Worm (Caenorhabditis elegans) whole organism, L3 larva: ENCODE data around the gene snrp-200.

Experiments
- R02D3.7 ChIP-seq: fragments of 150-350 bp; optimal IDR thresholded peaks from 2 replicates; lab custom pipeline; 2014; ENCODE audit warnings: missing biosample characterization, missing genetic modification characterization
- ama-1 ChIP-seq: fragments of 150-350 bp; optimal IDR thresholded peaks from 2 replicates; lab custom pipeline; 2018
- ceh-82 ChIP-seq: fragments of 150-350 bp; optimal IDR thresholded peaks from 2 replicates; lab custom pipeline; 2014; ENCODE audit warnings: missing biosample characterization, missing genetic modification characterization
- ceh-9 ChIP-seq: sonication (generic microtip); optimal IDR thresholded peaks from 2 replicates; lab custom pipeline; 2018; ENCODE audit warnings: missing biosample characterization, missing genetic modification characterization
- daf-12 ChIP-seq: fragments of 150-350 bp; optimal IDR thresholded peaks from 2 replicates; lab custom pipeline; 2014; ENCODE audit warnings: missing biosample characterization, missing genetic modification reagents, missing genetic modification characterization
- egl-27 ChIP-seq: sonication (generic microtip); optimal IDR thresholded peaks from 4 replicates; lab custom pipeline; 2017; ENCODE audit warnings: missing biosample characterization, missing genetic modification reagents, missing genetic modification characterization
- egl-5 ChIP-seq: fragments of 150-350 bp; optimal IDR thresholded peaks from 2 replicates; lab custom pipeline; 2017; ENCODE audit warnings: missing biosample characterization, missing genetic modification reagents, missing genetic modification characterization, inconsistent platforms
- elt-1 ChIP-seq: fragments of 150-350 bp; optimal IDR thresholded peaks from 2 replicates; lab custom pipeline; 2014; ENCODE audit warnings: missing biosample characterization, missing genetic modification characterization
- elt-2 ChIP-seq: sonication (generic microtip); optimal IDR thresholded peaks from 2 replicates; lab custom pipeline; 2016; ENCODE audit warnings: missing genetic modification reagents, mild to moderate bottlenecking, missing genetic modification characterization, missing compliant biosample characterization
- elt-3 ChIP-seq, 3 experiments: fragments of 150-350 bp in 1 of 3; sonication (generic microtip) in 2 of 3; optimal IDR thresholded peaks; 2 replicates in 2 of 3; 4 replicates in 1 of 3; lab custom pipeline; 2014 to 2017; ENCODE audit warnings: missing biosample characterization in 3 of 3, missing genetic modification characterization in 3 of 3
- eor-1 ChIP-seq, 2 experiments: fragments of 150-350 bp; optimal IDR thresholded peaks; 2 replicates each; lab custom pipeline; 2014 to 2018; ENCODE audit warnings: missing biosample characterization in 2 of 2, missing genetic modification characterization in 2 of 2
- fkh-2 ChIP-seq: fragments of 150-350 bp; optimal IDR thresholded peaks from 2 replicates; lab custom pipeline; 2014; ENCODE audit warnings: missing biosample characterization, missing genetic modification reagents, missing genetic modification characterization
- fos-1 ChIP-seq: fragments of 150-350 bp; optimal IDR thresholded peaks from 2 replicates; lab custom pipeline; 2014; ENCODE audit warnings: missing biosample characterization, missing genetic modification characterization
- hmg-11 ChIP-seq: sonication (generic microtip); optimal IDR thresholded peaks from 2 replicates; lab custom pipeline; 2016; ENCODE audit warnings: missing genetic modification characterization, missing compliant biosample characterization
- jun-1 ChIP-seq: fragments of 150-350 bp; optimal IDR thresholded peaks from 2 replicates; lab custom pipeline; 2014; ENCODE audit warnings: missing biosample characterization, missing genetic modification reagents, missing genetic modification characterization
- lin-15B ChIP-seq: fragments of 150-350 bp; optimal IDR thresholded peaks from 2 replicates; lab custom pipeline; 2014; ENCODE audit warnings: missing biosample characterization, missing genetic modification characterization
- lin-39 ChIP-seq: fragments of 150-350 bp; optimal IDR thresholded peaks from 2 replicates; lab custom pipeline; 2018; ENCODE audit warnings: missing biosample characterization, missing genetic modification reagents, missing genetic modification characterization
- mdl-1 ChIP-seq: fragments of 150-350 bp; optimal IDR thresholded peaks from 2 replicates; lab custom pipeline; 2014; ENCODE audit warnings: missing biosample characterization, missing genetic modification characterization
- mml-1 ChIP-seq: fragments of 150-350 bp; sonication (generic microtip); optimal IDR thresholded peaks from 3 replicates; lab custom pipeline; 2014; ENCODE audit warnings: missing biosample characterization, missing genetic modification characterization
- nfya-1 ChIP-seq: sonication (generic microtip); optimal IDR thresholded peaks from 2 replicates; lab custom pipeline; 2017; ENCODE audit warnings: missing genetic modification characterization, mild to moderate bottlenecking, missing compliant biosample characterization, antibody characterized with exemption, moderate library complexity; ENCODE audit not compliant: insufficient read depth
- nhr-23 ChIP-seq: fragments of 150-350 bp; optimal IDR thresholded peaks from 2 replicates; lab custom pipeline; 2014; ENCODE audit warnings: missing biosample characterization, missing genetic modification reagents, missing genetic modification characterization
- nhr-237 ChIP-seq: fragments of 150-350 bp; optimal IDR thresholded peaks from 2 replicates; lab custom pipeline; 2014; ENCODE audit warnings: missing biosample characterization, missing genetic modification characterization
- nhr-25 ChIP-seq: sonication (generic microtip); optimal IDR thresholded peaks from 2 replicates; lab custom pipeline; 2017; ENCODE audit warnings: missing biosample characterization, missing genetic modification characterization
- nhr-28 ChIP-seq: fragments of 150-350 bp; optimal IDR thresholded peaks from 2 replicates; lab custom pipeline; 2014; ENCODE audit warnings: missing biosample characterization, missing genetic modification characterization
- nhr-43 ChIP-seq: sonication (generic microtip); optimal IDR thresholded peaks from 2 replicates; lab custom pipeline; 2016; ENCODE audit warnings: mild to moderate bottlenecking, missing genetic modification characterization, missing compliant biosample characterization; ENCODE audit not compliant: poor library complexity, severe bottlenecking
- nhr-67 ChIP-seq: fragments of 150-350 bp; optimal IDR thresholded peaks from 2 replicates; lab custom pipeline; 2014; ENCODE audit warnings: missing biosample characterization, missing genetic modification characterization
- nhr-76 ChIP-seq: fragments of 150-350 bp; sonication (generic microtip); optimal IDR thresholded peaks from 5 replicates; lab custom pipeline; 2014; ENCODE audit warnings: missing biosample characterization, missing genetic modification characterization
- nhr-77 ChIP-seq: fragments of 150-350 bp; optimal IDR thresholded peaks from 2 replicates; lab custom pipeline; 2014; ENCODE audit warnings: missing biosample characterization, missing genetic modification characterization
- pha-4 ChIP-seq: fragments of 150-350 bp; optimal IDR thresholded peaks from 2 replicates; lab custom pipeline; 2014; ENCODE audit warnings: missing biosample characterization, missing genetic modification reagents, missing genetic modification characterization
- pqm-1 ChIP-seq: fragments of 150-350 bp; optimal IDR thresholded peaks from 2 replicates; lab custom pipeline; 2017; ENCODE audit warnings: missing biosample characterization, missing genetic modification characterization, inconsistent platforms
- sea-2 ChIP-seq: fragments of 150-350 bp; sonication (generic microtip); optimal IDR thresholded peaks from 4 replicates; lab custom pipeline; 2014; ENCODE audit warnings: missing biosample characterization, missing genetic modification reagents, missing genetic modification characterization
- snpc-4 ChIP-seq: fragments of 150-350 bp; optimal IDR thresholded peaks from 2 replicates; lab custom pipeline; 2014; ENCODE audit warnings: missing biosample characterization, missing genetic modification characterization
- tbx-2 ChIP-seq: sonication (generic microtip); optimal IDR thresholded peaks from 2 replicates; lab custom pipeline; 2016; ENCODE audit warnings: mild to moderate bottlenecking, missing genetic modification characterization, missing compliant biosample characterization
- unc-62 ChIP-seq: fragments of 150-350 bp; sonication (generic microtip); optimal IDR thresholded peaks from 4 replicates; lab custom pipeline; 2014; ENCODE audit warnings: missing biosample characterization, missing genetic modification reagents, missing genetic modification characterization
- zag-1 ChIP-seq: fragments of 150-350 bp; optimal IDR thresholded peaks from 2 replicates; lab custom pipeline; 2014; ENCODE audit warnings: missing biosample characterization, missing genetic modification characterization
- ztf-11 ChIP-seq: fragments of 150-350 bp; optimal IDR thresholded peaks from 2 replicates; lab custom pipeline; 2014; ENCODE audit warnings: missing biosample characterization, missing genetic modification characterization
- ztf-4 ChIP-seq: fragments of 150-350 bp; optimal IDR thresholded peaks from 2 replicates; lab custom pipeline; 2014; ENCODE audit warnings: missing biosample characterization, missing genetic modification characterization

snrp-200 gene

ce11 chrII:12736579-12736978 is at the start of gene snrp-200:
snrp-200 (minus strand) TSS chrII:12736910.
- TF ChIP-seq elt-3 (tag; optimal IDR thresholded peaks at IDR 0.05; lab: Kevin White, UChicago) (no peak), daf-12 (tag; lab: Kevin White, UChicago) (no peak), hmg-11 (tag; lab: Kevin White, UChicago) (no peak), egl-27 (tag; lab: Kevin White, UChicago) (no peak), nhr-237 (no peak), mdl-1 (tag; lab: Kevin White, UChicago) (no peak), nhr-28 (tag; lab: Kevin White, UChicago) (no peak), pqm-1 (no peak), elt-1 (tag; lab: Kevin White, UChicago) (no peak), ceh-9 (no peak), fos-1 (tag; lab: Kevin White, UChicago) (no peak), R02D3.7 (tag; lab: Kevin White, UChicago) (no peak), nhr-76 (tag; lab: Kevin White, UChicago) (no peak), ztf-4 (tag; lab: Kevin White, UChicago) (no peak), nhr-77 (tag; lab: Kevin White, UChicago) (no peak), egl-5 (tag; lab: Kevin White, UChicago) (no peak), jun-1 (no peak), mml-1 (tag; lab: Kevin White, UChicago) (no peak)
- TF ChIP-seq, all 47 proteins: peak for 0

- no peak for TF ChIP-seq hmg-11 (tag; lab: Kevin White, UChicago)
- peak; percentile 31 for TF ChIP-seq pha-4
- TF ChIP-seq eor-1 (tag; optimal IDR thresholded peaks at IDR 0.05; lab: Kevin White, UChicago), result no peak
Measured at ce11 chrII:12785391-12785790, 48.7 kb upstream of the snrp-200 start, which contains the start of gene Y46G5A.15. Y46G5A.15 (minus strand) TSS chrII:12785416.

- TF ChIP-seq lin-15B (tag; lab: Kevin White, UChicago) (peak; percentile 53), lin-39 (tag; lab: Kevin White, UChicago) (peak; percentile 75), elt-2 (tag; lab: Kevin White, UChicago) (peak; percentile 21), nhr-25 (tag; lab: Kevin White, UChicago) (peak; percentile 39), tbx-2 (tag; lab: Kevin White, UChicago) (peak; percentile 8), nfya-1 (tag; lab: Kevin White, UChicago) (peak; percentile 50), snpc-4 (tag; lab: Kevin White, UChicago) (peak; percentile 97)
Measured at ce11 chrII:12778374-12778773, 41.7 kb upstream of the snrp-200 start.

- TF ChIP-seq mml-1 (tag; lab: Kevin White, UChicago) (no peak), ceh-82 (tag; lab: Kevin White, UChicago) (no peak), nhr-67 (no peak), nhr-23 (tag; lab: Kevin White, UChicago) (no peak), ztf-11 (tag; lab: Kevin White, UChicago) (no peak), snpc-4 (tag; lab: Kevin White, UChicago) (no peak), mdl-1 (tag; lab: Kevin White, UChicago) (no peak), ztf-4 (tag; lab: Kevin White, UChicago) (no peak), zag-1 (tag; lab: Kevin White, UChicago) (no peak), unc-62 (GFP tag; lab: Kevin White, UChicago) (no peak), pqm-1 (no peak), hmg-11 (tag; lab: Kevin White, UChicago) (no peak), nhr-43 (tag; lab: Kevin White, UChicago) (no peak), ama-1 (lab: Kevin White, UChicago) (no peak), tbx-2 (tag; lab: Kevin White, UChicago) (no peak), fkh-2 (no peak), nhr-77 (tag; lab: Kevin White, UChicago) (no peak), nhr-28 (tag; lab: Kevin White, UChicago) (no peak), sea-2 (GFP tag; lab: Kevin White, UChicago) (no peak), elt-3 (tag; optimal IDR thresholded peaks at IDR 0.05; lab: Kevin White, UChicago) (no peak)
Measured at ce11 chrII:12776379-12776778, 39.7 kb upstream of the snrp-200 start, which contains the start of gene Y46G5A.34. Y46G5A.34 (plus strand) TSS chrII:12776679.
